Fruit fly (Drosophila melanogaster): ENCODE measurements around the gene CG15422.

- TF ChIP-seq pdm3 (GFP tag; optimal IDR thresholded peaks at IDR 0.05) (no peak), CG34406 (GFP tag; optimal IDR thresholded peaks at IDR 0.05) (no peak), Eip78C (GFP tag) (no peak), Hr4 (GFP tag; optimal IDR thresholded peaks at IDR 0.05) (no peak), CG31627 (GFP tag; optimal IDR thresholded peaks at IDR 0.05) (no peak), Hr38 (GFP tag; optimal IDR thresholded peaks at IDR 0.05) (no peak), CG8632 (GFP tag; optimal IDR thresholded peaks at IDR 0.05) (no peak), CG6808 (GFP tag; optimal IDR thresholded peaks at IDR 0.05) (no peak), Sox14 (GFP tag; optimal IDR thresholded peaks at IDR 0.05) (no peak), Met (GFP tag; optimal IDR thresholded peaks at IDR 0.05) (no peak), CG6792 (GFP tag; optimal IDR thresholded peaks at IDR 0.05) (no peak)
These were observed 15.4 kb downstream of the CG15422 start for dm6 chr2L:4020188-4020587.

All from whole organism, prepupa.